Worm (Caenorhabditis elegans) whole organism, L1 larva: ENCODE measurements around the gene acs-9.
A peak's percentile ranks its signal among the peaks of the same experiment; 100 is the strongest.

ENCODE experiments used
- C16A3.4 ChIP-seq: fragments of 150-350 bp; optimal IDR thresholded peaks from 2 replicates; lab custom pipeline; 2014; ENCODE audit warnings: missing biosample characterization, missing genetic modification characterization
- Y116A8C.19 ChIP-seq: sonication (generic microtip); optimal IDR thresholded peaks from 2 replicates; lab custom pipeline; 2016; ENCODE audit warnings: missing compliant biosample characterization, missing genetic modification characterization, borderline replicate concordance
- aha-1 ChIP-seq: fragments of 150-350 bp; optimal IDR thresholded peaks from 2 replicates; lab custom pipeline; 2014; ENCODE audit warnings: missing biosample characterization, missing genetic modification characterization
- alr-1 ChIP-seq: fragments of 200-800 bp; sonication (Bioruptor generic); optimal IDR thresholded peaks from 2 replicates; lab custom pipeline; 2018; ENCODE audit warnings: borderline replicate concordance, mild to moderate bottlenecking, missing genetic modification characterization, missing compliant biosample characterization
- ceh-8 ChIP-seq: fragments of 200-800 bp; sonication (Bioruptor generic); optimal IDR thresholded peaks from 2 replicates; lab custom pipeline; 2018; ENCODE audit warnings: mild to moderate bottlenecking, missing genetic modification characterization, moderate library complexity, missing compliant biosample characterization
- ceh-82 ChIP-seq, 3 experiments: fragments of 150-350 bp in 1 of 3; sonication (generic microtip) in 2 of 3; optimal IDR thresholded peaks; 2 replicates each; lab custom pipeline; 2014 to 2017; ENCODE audit warnings: missing biosample characterization in 3 of 3, missing genetic modification characterization in 3 of 3
- ceh-90 ChIP-seq: sonication (generic microtip); optimal IDR thresholded peaks from 2 replicates; lab custom pipeline; 2016; ENCODE audit warnings: missing genetic modification characterization, missing compliant biosample characterization
- ces-1 ChIP-seq: fragments of 150-350 bp; optimal IDR thresholded peaks from 2 replicates; lab custom pipeline; 2014; ENCODE audit warnings: missing biosample characterization, missing genetic modification reagents, missing genetic modification characterization
- dpl-1 ChIP-seq, 3 experiments: fragments of 150-350 bp in 2 of 3; sonication (generic microtip) in 1 of 3; optimal IDR thresholded peaks; 2 replicates each; lab custom pipeline; 2014 to 2017; ENCODE audit warnings: missing biosample characterization in 3 of 3, missing genetic modification characterization in 3 of 3, missing genetic modification reagents in 3 of 3
- efl-3 ChIP-seq: fragments of 200-800 bp; sonication (Bioruptor generic); optimal IDR thresholded peaks from 2 replicates; lab custom pipeline; 2018; ENCODE audit warnings: mild to moderate bottlenecking, missing genetic modification characterization, missing compliant biosample characterization
- egl-13 ChIP-seq: sonication (generic microtip); optimal IDR thresholded peaks from 2 replicates; lab custom pipeline; 2016; ENCODE audit warnings: missing genotype, missing genetic modification reagents, missing genetic modification characterization, missing compliant biosample characterization
- egl-27 ChIP-seq, 2 experiments: fragments of 150-350 bp in 1 of 2; sonication (generic microtip); optimal IDR thresholded peaks; 3 replicates each; lab custom pipeline; 2017 to 2018; ENCODE audit warnings: missing biosample characterization in 2 of 2, missing genetic modification characterization in 2 of 2, missing genetic modification reagents in 2 of 2
- elt-2 ChIP-seq: sonication (generic microtip); optimal IDR thresholded peaks from 2 replicates; lab custom pipeline; 2016; ENCODE audit warnings: missing genetic modification characterization, mild to moderate bottlenecking, inconsistent platforms, missing compliant biosample characterization, missing genetic modification reagents
- fkh-10 ChIP-seq: sonication (generic microtip); optimal IDR thresholded peaks from 2 replicates; lab custom pipeline; 2017; ENCODE audit warnings: missing biosample characterization, missing genetic modification reagents, missing genetic modification characterization
- fkh-4 ChIP-seq: sonication (generic microtip); optimal IDR thresholded peaks from 2 replicates; lab custom pipeline; 2016; ENCODE audit warnings: missing compliant biosample characterization, missing genetic modification characterization, borderline replicate concordance
- hpl-2 ChIP-seq: fragments of 150-350 bp; optimal IDR thresholded peaks from 2 replicates; lab custom pipeline; 2014; ENCODE audit warnings: missing biosample characterization, missing genetic modification reagents, missing genetic modification characterization
- isw-1 ChIP-seq: fragments of 200-800 bp; sonication (Bioruptor generic); IDR thresholded peaks from 2 replicates; pipeline ENCODE4 v1.3.6; 2022; ENCODE audit warnings: missing genetic modification characterization, missing compliant biosample characterization
- lin-14 ChIP-seq: fragments of 200-800 bp; sonication (Bioruptor generic); optimal IDR thresholded peaks from 2 replicates; lab custom pipeline; 2018; ENCODE audit warnings: mild to moderate bottlenecking, missing genetic modification characterization, moderate library complexity, missing compliant biosample characterization
- lin-15B ChIP-seq: fragments of 150-350 bp; sonication (generic microtip); optimal IDR thresholded peaks from 3 replicates; lab custom pipeline; 2014; ENCODE audit warnings: missing biosample characterization, missing genetic modification characterization
- lin-35 ChIP-seq, 2 experiments: fragments of 150-350 bp; optimal IDR thresholded peaks; 2 replicates each; lab custom pipeline; 2014; ENCODE audit warnings: missing biosample characterization in 2 of 2, missing genetic modification characterization in 2 of 2, missing genetic modification reagents in 2 of 2
- lin-39 ChIP-seq: fragments of 150-350 bp; optimal IDR thresholded peaks from 2 replicates; lab custom pipeline; 2014; ENCODE audit warnings: missing biosample characterization, missing genetic modification reagents, missing genetic modification characterization
- lsy-2 ChIP-seq, 2 experiments: fragments of 150-350 bp; optimal IDR thresholded peaks; 2 replicates each; lab custom pipeline; 2014; ENCODE audit warnings: missing biosample characterization in 2 of 2, missing genetic modification characterization in 2 of 2
- mab-9 ChIP-seq: fragments of 200-800 bp; sonication (Bioruptor generic); IDR thresholded peaks from 2 replicates; pipeline ENCODE4 v1.3.6; 2022; ENCODE audit warnings: missing genetic modification reagents, missing genetic modification characterization, missing compliant biosample characterization
- mef-2 ChIP-seq: fragments of 150-350 bp; optimal IDR thresholded peaks from 2 replicates; lab custom pipeline; 2014; ENCODE audit warnings: missing biosample characterization, missing genetic modification characterization
- mep-1 ChIP-seq: fragments of 150-350 bp; optimal IDR thresholded peaks from 2 replicates; lab custom pipeline; 2014; ENCODE audit warnings: missing biosample characterization, missing genetic modification characterization
- nhr-12 ChIP-seq: sonication (generic microtip); optimal IDR thresholded peaks from 2 replicates; lab custom pipeline; 2017; ENCODE audit warnings: missing biosample characterization, missing genetic modification characterization
- nhr-20 ChIP-seq: sonication (generic microtip); optimal IDR thresholded peaks from 2 replicates; lab custom pipeline; 2016; ENCODE audit warnings: mild to moderate bottlenecking, missing genetic modification characterization, missing compliant biosample characterization
- nhr-28 ChIP-seq: fragments of 150-350 bp; optimal IDR thresholded peaks from 2 replicates; lab custom pipeline; 2014; ENCODE audit warnings: missing biosample characterization, missing genetic modification characterization
- nhr-71 ChIP-seq: sonication (generic microtip); optimal IDR thresholded peaks from 2 replicates; lab custom pipeline; 2016; ENCODE audit warnings: mild to moderate bottlenecking, missing genetic modification characterization, moderate library complexity, missing compliant biosample characterization
- nhr-76 ChIP-seq: sonication (generic microtip); optimal IDR thresholded peaks from 2 replicates; lab custom pipeline; 2017; ENCODE audit warnings: missing biosample characterization, missing genetic modification characterization
- nhr-77 ChIP-seq: fragments of 150-350 bp; optimal IDR thresholded peaks from 2 replicates; lab custom pipeline; 2014; ENCODE audit warnings: missing biosample characterization, missing genetic modification characterization
- nhr-90 ChIP-seq: sonication (generic microtip); optimal IDR thresholded peaks from 2 replicates; lab custom pipeline; 2016; ENCODE audit warnings: mild to moderate bottlenecking, missing genetic modification characterization, missing compliant biosample characterization; ENCODE audit not compliant: poor library complexity
- pag-3 ChIP-seq: sonication (generic microtip); optimal IDR thresholded peaks from 2 replicates; lab custom pipeline; 2017; ENCODE audit warnings: missing genetic modification characterization, mild to moderate bottlenecking, missing compliant biosample characterization, antibody characterized with exemption, borderline replicate concordance; ENCODE audit not compliant: insufficient read depth
- pqm-1 ChIP-seq: sonication (generic microtip); optimal IDR thresholded peaks from 3 replicates; lab custom pipeline; 2017; ENCODE audit warnings: missing biosample characterization, missing genetic modification characterization
- skn-1 ChIP-seq: fragments of 150-350 bp; optimal IDR thresholded peaks from 2 replicates; lab custom pipeline; 2014; ENCODE audit warnings: missing biosample characterization, missing genetic modification characterization
- snpc-4 ChIP-seq: fragments of 150-350 bp; optimal IDR thresholded peaks from 2 replicates; lab custom pipeline; 2014; ENCODE audit warnings: missing biosample characterization, missing genetic modification characterization
- snu-23 ChIP-seq: sonication (generic microtip); optimal IDR thresholded peaks from 2 replicates; lab custom pipeline; 2016; ENCODE audit warnings: missing genetic modification characterization, missing compliant biosample characterization
- sox-4 ChIP-seq: sonication (generic microtip); optimal IDR thresholded peaks from 2 replicates; lab custom pipeline; 2016; ENCODE audit warnings: missing genetic modification characterization, missing compliant biosample characterization
- sptf-1 ChIP-seq: fragments of 150-350 bp; optimal IDR thresholded peaks from 2 replicates; lab custom pipeline; 2014; ENCODE audit warnings: missing biosample characterization, missing genetic modification characterization
- sup-37 ChIP-seq: fragments of 200-800 bp; sonication (Bioruptor generic); optimal IDR thresholded peaks from 2 replicates; lab custom pipeline; 2018; ENCODE audit warnings: mild to moderate bottlenecking, missing genetic modification characterization, missing compliant biosample characterization
- tbx-2 ChIP-seq: sonication (generic microtip); optimal IDR thresholded peaks from 2 replicates; lab custom pipeline; 2016; ENCODE audit warnings: missing genetic modification characterization, missing compliant biosample characterization
- tlp-1 ChIP-seq: fragments of 150-350 bp; optimal IDR thresholded peaks from 2 replicates; lab custom pipeline; 2014; ENCODE audit warnings: missing biosample characterization, missing genetic modification characterization
- unc-130 ChIP-seq: fragments of 150-350 bp; optimal IDR thresholded peaks from 2 replicates; lab custom pipeline; 2017; ENCODE audit warnings: missing biosample characterization, missing genetic modification characterization, inconsistent platforms
- unc-30 ChIP-seq: sonication (generic microtip); optimal IDR thresholded peaks from 2 replicates; lab custom pipeline; 2017; ENCODE audit warnings: missing biosample characterization, missing genetic modification characterization
- unc-98 ChIP-seq: fragments of 200-800 bp; sonication (Bioruptor generic); IDR thresholded peaks from 2 replicates; pipeline ENCODE4 v1.3.6; 2022; ENCODE audit warnings: missing genetic modification characterization, missing compliant biosample characterization
- xbp-1 ChIP-seq: sonication (generic microtip); optimal IDR thresholded peaks from 2 replicates; lab custom pipeline; 2016; ENCODE audit warnings: missing genetic modification characterization, missing compliant biosample characterization
- zag-1 ChIP-seq: fragments of 150-350 bp; optimal IDR thresholded peaks from 2 replicates; lab custom pipeline; 2014; ENCODE audit warnings: missing biosample characterization, missing genetic modification characterization
- ztf-11 ChIP-seq, 2 experiments: sonication (generic microtip); optimal IDR thresholded peaks; 2 replicates each; lab custom pipeline; 2016 to 2017; ENCODE audit warnings: missing genetic modification characterization in 2 of 2, missing biosample characterization in 1 of 2, missing compliant biosample characterization in 1 of 2

Gene acs-9

DNA sequence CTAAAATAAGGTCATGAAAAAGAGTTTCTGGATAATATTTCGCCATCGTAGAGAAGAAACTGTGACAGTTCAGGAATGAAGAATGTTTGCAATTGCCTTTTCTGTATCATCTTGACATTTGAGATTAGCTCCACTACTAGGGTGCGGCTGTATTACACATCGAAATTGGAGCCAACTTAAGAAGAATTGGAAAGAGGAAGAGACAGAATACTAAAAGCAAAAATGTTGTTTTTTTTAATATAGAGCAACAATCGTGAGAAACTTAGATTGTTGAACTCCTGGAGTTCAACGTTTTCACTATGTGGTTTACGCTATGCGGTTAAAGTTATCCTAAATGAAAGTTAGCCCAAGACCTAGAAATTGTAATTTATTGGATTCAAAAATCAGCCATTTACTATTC, at the start of gene acs-9:
Gene acs-9 (minus strand): TSS at position 101 of the 400 bp plus-strand sequence.
- TF ChIP-seq mef-2 (no peak), sptf-1 (tag; lab: Kevin White, UChicago) (no peak), sup-37 (GFP tag; lab: Kevin White, UChicago) (no peak), unc-130 (tag; lab: Kevin White, UChicago) (no peak), lin-15B (tag; lab: Kevin White, UChicago) (no peak), ces-1 (GFP tag; lab: Kevin White, UChicago) (no peak)

DNA sequence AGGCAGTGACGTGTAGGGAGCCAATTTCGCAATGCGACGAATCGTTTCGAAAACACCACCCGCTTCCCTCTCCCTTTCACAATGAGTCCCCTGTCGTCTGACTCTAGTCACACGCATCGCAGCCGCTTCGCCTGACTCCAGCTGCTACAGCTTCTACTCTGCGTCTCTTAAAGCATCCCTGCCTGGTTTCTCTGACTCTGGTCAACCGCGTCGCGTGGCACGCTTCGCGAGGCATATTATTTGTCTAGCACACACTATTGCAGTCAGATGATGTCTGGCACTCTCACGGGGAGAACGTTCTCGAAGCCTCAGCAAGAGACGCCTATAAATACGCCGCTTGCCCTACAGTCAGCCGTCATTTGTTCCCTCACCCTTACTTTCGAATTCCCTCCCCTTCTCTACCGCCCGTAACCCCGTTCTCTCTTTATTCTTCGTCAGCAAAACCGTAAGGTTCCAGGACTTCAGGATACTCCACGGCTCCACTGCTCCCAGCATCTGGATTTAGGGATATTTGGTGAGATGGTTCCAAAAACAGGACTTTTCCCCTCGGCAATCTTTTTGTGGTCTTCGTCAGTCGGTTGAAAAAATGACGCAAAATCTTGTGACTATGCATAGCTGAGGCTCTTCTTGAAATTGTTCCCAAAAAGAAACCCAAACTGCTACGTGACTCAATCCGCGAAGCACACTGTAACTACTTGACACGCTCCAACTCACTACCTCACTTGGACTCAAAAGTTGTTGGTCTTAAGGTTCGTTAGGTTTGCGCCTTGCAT, 49.4 kb upstream of the acs-9 start:
- peak; percentile 55 to 72 (median 68) for TF ChIP-seq dpl-1 (GFP tag; optimal IDR thresholded peaks at IDR 0.05; lab: Kevin White, UChicago)
- TF ChIP-seq snpc-4 (tag; lab: Kevin White, UChicago) = peak; percentile 90
- TF ChIP-seq nhr-71 (tag; lab: Kevin White, UChicago) = peak; percentile 100
- peak; percentile 97 for TF ChIP-seq nhr-90 (tag; lab: Kevin White, UChicago)
- peak; percentile 85 for TF ChIP-seq mab-9
- no peak for TF ChIP-seq ceh-90
- no peak for TF ChIP-seq efl-3 (GFP tag; lab: Kevin White, UChicago)
- TF ChIP-seq tbx-2 (tag; lab: Kevin White, UChicago) = peak; percentile 99
- TF ChIP-seq nhr-20 = peak; percentile 99
- TF ChIP-seq nhr-28 (tag; lab: Kevin White, UChicago) = peak; percentile 47
- TF ChIP-seq pqm-1 (tag; lab: Kevin White, UChicago) = peak; percentile 50
- peak; percentile 91 for TF ChIP-seq mep-1 (tag; lab: Kevin White, UChicago)
- TF ChIP-seq aha-1 (tag; lab: Kevin White, UChicago) = peak; percentile 74
- peak; percentile 79 for TF ChIP-seq lin-39 (tag; lab: Kevin White, UChicago)
- peak; percentile 99 for TF ChIP-seq snu-23 (GFP tag; lab: Kevin White, UChicago)
- TF ChIP-seq ztf-11 (tag; optimal IDR thresholded peaks at IDR 0.05; lab: Kevin White, UChicago) = peak in 1 of 2 experiments; percentile 88
- TF ChIP-seq hpl-2 (GFP tag; lab: Kevin White, UChicago) = peak; percentile 84
- TF ChIP-seq fkh-10 = peak; percentile 97
- TF ChIP-seq fkh-4 (tag; lab: Kevin White, UChicago) = peak; percentile 19
- peak; percentile 97 for TF ChIP-seq C16A3.4 (tag; lab: Kevin White, UChicago)
- peak; percentile 36 to 86 for TF ChIP-seq egl-27 (tag; optimal IDR thresholded peaks at IDR 0.05; lab: Kevin White, UChicago)
- no peak for TF ChIP-seq tlp-1 (tag; lab: Kevin White, UChicago)
- TF ChIP-seq isw-1 = peak; percentile 91
- peak; percentile 97 for TF ChIP-seq egl-13 (tag; lab: Kevin White, UChicago)
- TF ChIP-seq mef-2 = peak; percentile 95
- TF ChIP-seq lin-15B (tag; lab: Kevin White, UChicago) = peak; percentile 33
- peak; percentile 72 to 94 (median 91) for TF ChIP-seq ceh-82 (tag; optimal IDR thresholded peaks at IDR 0.05; lab: Kevin White, UChicago)
- peak; percentile 90 for TF ChIP-seq sox-4 (tag; lab: Kevin White, UChicago)
- peak; percentile 99 for TF ChIP-seq lin-14 (GFP tag; lab: Kevin White, UChicago)
- TF ChIP-seq unc-98 = peak; percentile 72; the same call in 1 of the 2 replicates
- TF ChIP-seq ceh-8 = peak; percentile 92
- TF ChIP-seq nhr-12 (tag; lab: Kevin White, UChicago) = peak; percentile 70
- peak; percentile 87 for TF ChIP-seq skn-1 (tag; lab: Kevin White, UChicago)
- no peak for TF ChIP-seq Y116A8C.19 (tag; lab: Kevin White, UChicago)
- TF ChIP-seq nhr-77 (tag; lab: Kevin White, UChicago) = peak; percentile 99
- TF ChIP-seq alr-1 (tag; lab: Kevin White, UChicago) = no peak
- peak; percentile 91 for TF ChIP-seq zag-1 (tag; lab: Kevin White, UChicago)
- TF ChIP-seq nhr-76 (tag; lab: Kevin White, UChicago) = peak; percentile 89
- TF ChIP-seq lin-35 (GFP tag; optimal IDR thresholded peaks at IDR 0.05; lab: Kevin White, UChicago) = peak; percentile 81 to 92
- TF ChIP-seq elt-2 (tag; lab: Kevin White, UChicago) = peak; percentile 82
- peak; percentile 15 for TF ChIP-seq unc-30 (tag; lab: Kevin White, UChicago)
- no peak for TF ChIP-seq pag-3 (tag; lab: Kevin White, UChicago)
- TF ChIP-seq lsy-2 (tag; optimal IDR thresholded peaks at IDR 0.05; lab: Kevin White, UChicago) = peak; percentile 90 to 97
- TF ChIP-seq xbp-1 (tag; lab: Kevin White, UChicago) = peak; percentile 95
